Worm (Caenorhabditis elegans) whole organism, midembryonic: ENCODE results near the gene C53A3.4.

Source experiments
- T22C8.4 ChIP-seq: fragments of 200-800 bp; sonication (Bioruptor generic); IDR thresholded peaks from 2 replicates; pipeline ENCODE4 v1.3.6; 2022; ENCODE audit warnings: missing genetic modification characterization, missing compliant biosample characterization
- flt-1 ChIP-seq: fragments of 200-800 bp; sonication (Bioruptor generic); IDR thresholded peaks from 2 replicates; pipeline ENCODE4 v1.3.6; 2022; ENCODE audit warnings: missing genetic modification characterization, missing compliant biosample characterization
- med-1 ChIP-seq: sonication (generic microtip); optimal IDR thresholded peaks from 2 replicates; lab custom pipeline; 2017; ENCODE audit warnings: missing genetic modification characterization, mild to moderate bottlenecking, missing compliant biosample characterization, antibody characterized with exemption, missing genetic modification reagents; ENCODE audit not compliant: insufficient read depth
- ref-1 ChIP-seq: fragments of 200-800 bp; sonication (Bioruptor generic); conservative IDR thresholded peaks from 2 replicates; pipeline ENCODE4 v1.3.6; 2022; ENCODE audit warnings: missing genetic modification reagents, missing genetic modification characterization, missing compliant biosample characterization
- tab-1 ChIP-seq: fragments of 200-800 bp; sonication (Bioruptor generic); IDR thresholded peaks from 2 replicates; pipeline ENCODE4 v1.3.6; 2022; ENCODE audit warnings: missing genetic modification characterization, missing compliant biosample characterization
- ztf-23 ChIP-seq: fragments of 200-800 bp; sonication (Bioruptor generic); IDR thresholded peaks from 2 replicates; pipeline ENCODE4 v1.3.6; 2022; ENCODE audit warnings: missing genetic modification reagents, missing genetic modification characterization, missing compliant biosample characterization
- ztf-29 ChIP-seq: fragments of 200-800 bp; sonication (Bioruptor generic); IDR thresholded peaks from 2 replicates; pipeline ENCODE4 v1.3.6; 2022; ENCODE audit warnings: missing genetic modification reagents, missing genetic modification characterization, missing compliant biosample characterization

- TF ChIP-seq ztf-29 (GFP tag; lab: Robert Waterston, UW) (no peak), ztf-23 (GFP tag; lab: Robert Waterston, UW) (no peak), med-1 (GFP tag; lab: Kevin White, UChicago) (no peak), T22C8.4 (GFP tag; lab: Robert Waterston, UW) (no peak), flt-1 (GFP tag; lab: Robert Waterston, UW) (no peak), tab-1 (GFP tag; lab: Robert Waterston, UW) (no peak), ref-1 (GFP tag; lab: Robert Waterston, UW) (no peak)
Measured at ce11 chrV:5747519-5747918, 11.2 kb downstream of the C53A3.4 start, which contains the start of gene acds-10.
